Fruit fly (Drosophila melanogaster): ENCODE data around the gene CG33985.

CG33985 gene

dm6 chr3L:15532368-15533030, 5.9 kb upstream of the CG33985 start (continued):
- TF ChIP-seq CG14014 (GFP tag; IDR thresholded peaks at IDR 0.05): peak; percentile 59; the same call in 1 of the 2 replicates
- TF ChIP-seq sisA (GFP tag; IDR thresholded peaks at IDR 0.05): peak; percentile 42
- TF ChIP-seq Ada2b (GFP tag; IDR thresholded peaks at IDR 0.05): peak; percentile 59
- TF ChIP-seq CG2875 (GFP tag; optimal IDR thresholded peaks at IDR 0.05): no peak
- TF ChIP-seq btn (GFP tag; optimal IDR thresholded peaks at IDR 0.05): no peak
- TF ChIP-seq CG8944 (GFP tag; optimal IDR thresholded peaks at IDR 0.05): no peak
- no peak for TF ChIP-seq Neu2 (GFP tag; optimal IDR thresholded peaks at IDR 0.05; ENCODE audit: borderline replicate concordance)
- peak; percentile 66 for TF ChIP-seq Xrp1 (GFP tag; IDR thresholded peaks at IDR 0.05)
- TF ChIP-seq CG1024 (GFP tag; IDR thresholded peaks at IDR 0.05): peak; percentile 29; the same call in 1 of the 2 replicates
- TF ChIP-seq abd-A (tag; optimal IDR thresholded peaks at IDR 0.05): peak; percentile 10
- peak; percentile 33 for TF ChIP-seq Side (GFP tag; optimal IDR thresholded peaks at IDR 0.05)
- TF ChIP-seq oc (tag; optimal IDR thresholded peaks at IDR 0.05): peak; percentile 16
- TF ChIP-seq otp (GFP tag; IDR thresholded peaks at IDR 0.05): 0 out of 3 replicates have a peak, but pooled peaks have one; percentile 43
- no peak for TF ChIP-seq CG2120 (GFP tag; optimal IDR thresholded peaks at IDR 0.05)
- no peak for TF ChIP-seq lov (optimal IDR thresholded peaks at IDR 0.05)
- TF ChIP-seq lov (GFP tag; IDR thresholded peaks at IDR 0.05): 0 out of 3 replicates have a peak, but pooled peaks have one; percentile 27
- TF ChIP-seq caup (GFP tag; optimal IDR thresholded peaks at IDR 0.05; ENCODE audit: severe bottlenecking): no peak
- TF ChIP-seq CG6254 (GFP tag; optimal IDR thresholded peaks at IDR 0.05): peak; percentile 25
- peak; percentile 74 for TF ChIP-seq CG14710 (tag; optimal IDR thresholded peaks at IDR 0.05)
- TF ChIP-seq ttk (GFP tag; IDR thresholded peaks at IDR 0.05): peak; percentile 54
- no peak for TF ChIP-seq fu2 (GFP tag; optimal IDR thresholded peaks at IDR 0.05)

DNA sequence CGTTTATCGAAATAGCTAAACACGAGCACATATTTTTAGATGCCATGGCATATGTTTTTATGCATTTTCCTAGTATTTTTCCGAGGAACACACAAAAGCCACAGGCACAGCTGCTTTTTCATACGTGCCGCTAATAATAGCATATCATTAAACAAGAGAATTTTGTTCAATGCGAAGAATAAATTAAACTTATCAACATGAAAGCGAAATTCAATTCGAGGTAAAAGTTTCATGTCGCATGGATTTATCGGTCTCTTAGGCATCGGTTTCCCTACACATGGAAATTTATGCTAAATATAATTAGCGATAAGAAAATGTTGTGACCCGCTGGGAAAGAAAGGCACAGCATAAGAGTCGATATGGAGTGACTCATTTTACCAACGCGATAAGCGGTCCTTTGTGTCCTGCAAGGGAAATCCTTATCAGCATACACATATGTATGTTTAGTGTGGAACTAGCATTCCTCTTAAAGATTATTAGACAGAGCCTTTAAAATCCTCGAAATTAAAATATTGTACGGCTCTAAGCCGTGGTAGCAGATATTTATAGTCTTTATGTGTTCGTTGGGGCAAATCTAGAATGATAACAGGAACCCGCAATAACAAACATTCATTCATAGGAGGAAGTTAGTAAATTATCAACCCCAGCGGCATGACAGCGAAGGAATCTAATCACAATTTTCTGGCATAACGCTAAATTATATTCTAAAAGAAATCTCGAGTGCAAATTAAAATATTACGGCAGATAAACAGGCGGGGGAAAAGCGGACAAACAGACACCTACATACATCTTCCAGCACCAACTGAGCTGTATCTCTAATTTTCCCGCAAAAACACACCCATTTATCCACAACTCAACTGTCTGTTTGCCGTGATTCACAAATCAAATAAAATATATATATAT, 5.1 kb upstream of the CG33985 start, which contains the start of gene CG43248:
CG43248 (minus strand) TSS at position 51 of the 903 bp plus-strand sequence.
- TF ChIP-seq vvl (GFP tag; IDR thresholded peaks at IDR 0.05) (peak; percentile 32; the same call in 1 of the 2 replicates), NFAT (GFP tag; IDR thresholded peaks at IDR 0.05) (no peak), exex (tag; optimal IDR thresholded peaks at IDR 0.05) (peak; percentile 82), ttk (GFP tag; IDR thresholded peaks at IDR 0.05) (no peak), sens (GFP tag) (peak; percentile 77), CG15479 (GFP tag; optimal IDR thresholded peaks at IDR 0.05) (peak; percentile 42), CG7745 (tag; optimal IDR thresholded peaks at IDR 0.05) (peak; percentile 54), CG6791 (GFP tag; IDR thresholded peaks at IDR 0.05; ENCODE audit: partially characterized antibody) (no peak), ato (GFP tag; IDR thresholded peaks at IDR 0.05; ENCODE audit: partially characterized antibody) (no peak), twi (tag; optimal IDR thresholded peaks at IDR 0.05) (peak; percentile 11), Hey (tag; optimal IDR thresholded peaks at IDR 0.05) (peak; percentile 21), CG10274 (GFP tag; optimal IDR thresholded peaks at IDR 0.05) (peak; percentile 61), Blimp-1 (GFP tag; optimal IDR thresholded peaks at IDR 0.05) (peak; percentile 30), sna (GFP tag; IDR thresholded peaks at IDR 0.05; ENCODE audit: partially characterized antibody) (no peak), Med (GFP tag) (peak; percentile 11)

Measured in whole organism, embryonic.